Worm (Caenorhabditis elegans) whole organism, young adult: Measurements from ENCODE around the gene mcm-10.

Experiments used
- B0019.2 ChIP-seq: fragments of 200-800 bp; sonication (Bioruptor generic); conservative IDR thresholded peaks from 2 replicates; pipeline ENCODE4 v1.3.6; 2022; ENCODE audit warnings: missing genetic modification reagents, missing genetic modification characterization, missing compliant biosample characterization
- B0336.3 ChIP-seq: fragments of 200-800 bp; sonication (Bioruptor generic); IDR thresholded peaks from 2 replicates; pipeline ENCODE4 v1.3.6; 2022; ENCODE audit warnings: missing genetic modification characterization, missing compliant biosample characterization
- F39B2.1 ChIP-seq: fragments of 200-800 bp; sonication (Bioruptor generic); IDR thresholded peaks from 2 replicates; pipeline ENCODE4 v1.3.6; 2022; ENCODE audit warnings: missing genetic modification reagents, missing genetic modification characterization, missing compliant biosample characterization
- F57A8.1 ChIP-seq: fragments of 200-800 bp; sonication (Bioruptor generic); optimal IDR thresholded peaks from 2 replicates; lab custom pipeline; 2018; ENCODE audit warnings: mild to moderate bottlenecking, missing genetic modification characterization, moderate library complexity, missing compliant biosample characterization
- F57C9.4 ChIP-seq: sonication (generic microtip); optimal IDR thresholded peaks from 2 replicates; lab custom pipeline; 2017; ENCODE audit warnings: mild to moderate bottlenecking, missing genetic modification characterization, missing compliant biosample characterization
- T07F8.4 ChIP-seq: sonication (generic microtip); optimal IDR thresholded peaks from 2 replicates; lab custom pipeline; 2016; ENCODE audit warnings: mild to moderate bottlenecking, missing genetic modification characterization, moderate library complexity, missing compliant biosample characterization
- Y79H2A.3 ChIP-seq: fragments of 200-800 bp; sonication (Bioruptor generic); conservative IDR thresholded peaks from 2 replicates; pipeline ENCODE4 v1.3.6; 2022; ENCODE audit warnings: missing genetic modification reagents, missing genetic modification characterization, missing compliant biosample characterization
- Y95B8A.8 ChIP-seq: fragments of 200-800 bp; sonication (Bioruptor generic); IDR thresholded peaks from 2 replicates; pipeline ENCODE4 v1.3.6; 2022; ENCODE audit warnings: missing genetic modification reagents, missing genetic modification characterization, missing compliant biosample characterization
- aptf-2 ChIP-seq: fragments of 200-800 bp; sonication (Bioruptor generic); conservative IDR thresholded peaks from 2 replicates; pipeline ENCODE4 v1.3.6; 2022; ENCODE audit warnings: missing genetic modification reagents, missing genetic modification characterization, missing compliant biosample characterization
- bed-2 ChIP-seq: fragments of 200-800 bp; sonication (Bioruptor generic); IDR thresholded peaks from 2 replicates; pipeline ENCODE4 v1.3.6; 2022; ENCODE audit warnings: missing genetic modification reagents, missing genetic modification characterization, missing compliant biosample characterization
- ceh-40 ChIP-seq: fragments of 200-800 bp; sonication (Bioruptor generic); IDR thresholded peaks from 2 replicates; pipeline ENCODE4 v1.3.6; 2022; ENCODE audit warnings: missing genetic modification characterization, missing compliant biosample characterization
- ceh-58 ChIP-seq: fragments of 200-800 bp; sonication (Bioruptor generic); IDR thresholded peaks from 2 replicates; pipeline ENCODE4 v1.3.6; 2022; ENCODE audit warnings: missing genetic modification characterization, missing compliant biosample characterization
- ceh-79 ChIP-seq: sonication (generic microtip); optimal IDR thresholded peaks from 2 replicates; lab custom pipeline; 2017; ENCODE audit warnings: mild to moderate bottlenecking, missing genetic modification characterization, missing compliant biosample characterization
- efl-1 ChIP-seq: fragments of 150-350 bp; optimal IDR thresholded peaks from 2 replicates; lab custom pipeline; 2014; ENCODE audit warnings: missing biosample characterization, missing genetic modification reagents, missing genetic modification characterization
- egl-18 ChIP-seq: fragments of 200-800 bp; sonication (Bioruptor generic); IDR thresholded peaks from 2 replicates; pipeline ENCODE4 v1.3.6; 2022; ENCODE audit warnings: missing genetic modification reagents, missing genetic modification characterization, missing compliant biosample characterization
- egl-44 ChIP-seq: fragments of 200-800 bp; sonication (Bioruptor generic); IDR thresholded peaks from 2 replicates; pipeline ENCODE4 v1.3.6; 2022; ENCODE audit warnings: missing genetic modification reagents, missing genetic modification characterization, missing compliant biosample characterization
- egrh-3 ChIP-seq: fragments of 200-800 bp; sonication (Bioruptor generic); IDR thresholded peaks from 2 replicates; pipeline ENCODE4 v1.3.6; 2022; ENCODE audit warnings: missing genetic modification reagents, missing genetic modification characterization, missing compliant biosample characterization
- him-1 ChIP-seq: sonication (generic microtip); optimal IDR thresholded peaks from 2 replicates; lab custom pipeline; 2016; ENCODE audit warnings: missing genotype, missing genetic modification reagents, missing genetic modification characterization, missing compliant biosample characterization
- hmg-1.2 ChIP-seq: fragments of 200-800 bp; sonication (Bioruptor generic); IDR thresholded peaks from 2 replicates; pipeline ENCODE4 v1.3.6; 2022; ENCODE audit warnings: missing genetic modification reagents, missing genetic modification characterization, missing compliant biosample characterization
- hrde-1 ChIP-seq: sonication (generic microtip); optimal IDR thresholded peaks from 2 replicates; lab custom pipeline; 2016; ENCODE audit warnings: missing genetic modification characterization, mild to moderate bottlenecking, missing compliant biosample characterization, moderate library complexity, missing genotype, missing genetic modification reagents, borderline replicate concordance
- hsf-1 ChIP-seq: fragments of 200-800 bp; sonication (Bioruptor generic); IDR thresholded peaks from 2 replicates; pipeline ENCODE4 v1.3.6; 2022; ENCODE audit warnings: missing genetic modification reagents, missing genetic modification characterization, missing compliant biosample characterization
- lin-35 ChIP-seq, 3 experiments: fragments of 150-350 bp in 2 of 3; sonication (generic microtip) in 1 of 3; optimal IDR thresholded peaks; 2 replicates each; lab custom pipeline; 2014 to 2018; ENCODE audit warnings: missing biosample characterization in 3 of 3, missing genetic modification characterization in 3 of 3, missing genetic modification reagents in 3 of 3
- lin-40 ChIP-seq: sonication (generic microtip); optimal IDR thresholded peaks from 2 replicates; lab custom pipeline; 2016; ENCODE audit warnings: missing genetic modification characterization, mild to moderate bottlenecking, missing compliant biosample characterization, missing genotype, missing genetic modification reagents
- madf-3 ChIP-seq: fragments of 200-800 bp; sonication (Bioruptor generic); IDR thresholded peaks from 2 replicates; pipeline ENCODE4 v1.3.6; 2022; ENCODE audit warnings: missing genetic modification reagents, missing genetic modification characterization, missing compliant biosample characterization
- nfyb-1 ChIP-seq: fragments of 200-800 bp; sonication (Bioruptor generic); IDR thresholded peaks from 2 replicates; pipeline ENCODE4 v1.3.6; 2022; ENCODE audit warnings: missing genetic modification reagents, missing genetic modification characterization, missing compliant biosample characterization
- nhr-27 ChIP-seq: fragments of 200-800 bp; sonication (Bioruptor generic); optimal IDR thresholded peaks from 2 replicates; lab custom pipeline; 2018; ENCODE audit warnings: mild to moderate bottlenecking, missing genetic modification characterization, moderate library complexity, missing compliant biosample characterization
- nhr-80 ChIP-seq: sonication (generic microtip); optimal IDR thresholded peaks from 2 replicates; lab custom pipeline; 2016; ENCODE audit warnings: missing genetic modification characterization, missing compliant biosample characterization
- pha-4 ChIP-seq: fragments of 150-350 bp; sonication (generic microtip); optimal IDR thresholded peaks from 2 replicates; lab custom pipeline; 2014; ENCODE audit warnings: missing biosample characterization, missing genetic modification reagents, missing genetic modification characterization
- rpc-1 ChIP-seq, 2 experiments: fragments of 150-350 bp in 1 of 2; sonication (generic microtip) in 1 of 2; optimal IDR thresholded peaks; 2 replicates each; lab custom pipeline; 2014 to 2018; ENCODE audit warnings: missing biosample characterization in 1 of 2, missing genetic modification characterization in 1 of 2, missing genetic modification reagents in 1 of 2, missing genotype in 1 of 2
- snpc-1.1 ChIP-seq: sonication (generic microtip); optimal IDR thresholded peaks from 2 replicates; lab custom pipeline; 2017; ENCODE audit warnings: missing genetic modification characterization, mild to moderate bottlenecking, missing compliant biosample characterization, antibody characterized with exemption, moderate library complexity, missing genotype, missing genetic modification reagents; ENCODE audit not compliant: insufficient read depth
- snpc-1.3 ChIP-seq: sonication (generic microtip); optimal IDR thresholded peaks from 2 replicates; lab custom pipeline; 2017; ENCODE audit warnings: missing genetic modification characterization, mild to moderate bottlenecking, missing compliant biosample characterization, antibody characterized with exemption, moderate library complexity, missing genotype, missing genetic modification reagents; ENCODE audit not compliant: insufficient read depth
- somi-1 ChIP-seq: fragments of 200-800 bp; sonication (Bioruptor generic); optimal IDR thresholded peaks from 2 replicates; lab custom pipeline; 2018; ENCODE audit warnings: mild to moderate bottlenecking, missing genetic modification characterization, missing compliant biosample characterization
- sptf-2 ChIP-seq: fragments of 200-800 bp; sonication (Bioruptor generic); optimal IDR thresholded peaks from 2 replicates; lab custom pipeline; 2018; ENCODE audit warnings: mild to moderate bottlenecking, missing genetic modification characterization, missing compliant biosample characterization
- unc-62 ChIP-seq: fragments of 150-350 bp; optimal IDR thresholded peaks from 2 replicates; lab custom pipeline; 2014; ENCODE audit warnings: missing biosample characterization, missing genetic modification reagents, missing genetic modification characterization
- xnd-1 ChIP-seq: sonication (generic microtip); optimal IDR thresholded peaks from 2 replicates; lab custom pipeline; 2016; ENCODE audit warnings: missing genotype, missing genetic modification reagents, missing genetic modification characterization, missing compliant biosample characterization
- zfh-2 ChIP-seq: fragments of 200-800 bp; sonication (Bioruptor generic); conservative IDR thresholded peaks from 2 replicates; pipeline ENCODE4 v1.3.6; 2022; ENCODE audit warnings: missing genetic modification reagents, missing genetic modification characterization, missing compliant biosample characterization
- zim-3 ChIP-seq: sonication (generic microtip); optimal IDR thresholded peaks from 2 replicates; lab custom pipeline; 2017; ENCODE audit warnings: mild to moderate bottlenecking, missing genetic modification characterization, moderate library complexity, missing compliant biosample characterization

mcm-10 gene

DNA sequence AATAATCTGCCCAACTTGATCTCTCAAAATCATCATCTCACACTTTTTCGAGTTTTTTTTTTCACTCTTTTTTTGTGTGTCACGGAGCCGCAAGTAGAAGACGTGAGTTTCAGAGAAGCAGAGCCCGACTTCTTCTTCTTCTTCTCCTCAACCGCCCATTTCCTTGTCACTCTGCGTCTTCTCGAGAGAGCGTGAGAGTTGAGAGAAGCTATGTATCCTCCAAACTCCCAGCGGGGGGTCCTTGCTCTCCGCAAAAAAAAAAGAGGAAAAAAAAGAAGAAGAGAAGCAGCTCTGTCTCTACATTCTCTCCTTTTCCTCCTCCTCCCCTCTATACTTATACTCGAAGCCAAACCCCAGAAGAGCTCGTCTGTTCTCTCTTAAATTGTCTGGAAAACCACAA lies 17.0 kb downstream of the mcm-10 start:
- TF ChIP-seq hsf-1 (GFP tag; lab: Robert Waterston, UW): no peak
- no peak for TF ChIP-seq somi-1 (GFP tag; lab: Kevin White, UChicago)
- no peak for TF ChIP-seq unc-62 (GFP tag; lab: Kevin White, UChicago)
- TF ChIP-seq F39B2.1 (GFP tag; lab: Robert Waterston, UW): no peak
- TF ChIP-seq zfh-2 (GFP tag; lab: Robert Waterston, UW): peak; percentile 78

DNA sequence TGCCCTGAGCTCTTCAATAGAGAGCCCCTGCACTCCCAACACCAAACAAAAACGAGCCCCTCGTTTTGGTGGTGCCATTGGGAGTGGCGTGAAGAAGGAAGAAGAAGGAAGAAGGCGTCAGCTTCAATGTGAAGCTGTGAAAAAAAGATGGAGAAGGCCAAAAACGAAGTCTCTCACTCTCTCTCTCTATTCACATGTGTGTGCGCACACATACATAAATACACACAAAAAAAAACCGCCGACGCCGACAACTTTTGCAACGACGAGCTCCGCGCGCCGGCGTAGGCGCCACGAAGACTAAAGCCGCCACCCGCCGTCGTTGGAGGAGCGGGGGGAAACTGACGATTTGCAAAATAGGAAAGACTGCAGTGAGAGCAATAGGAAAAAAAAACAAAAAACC lies 18.7 kb downstream of the mcm-10 start:
- no peak for TF ChIP-seq madf-3 (GFP tag; lab: Robert Waterston, UW)
- no peak for TF ChIP-seq aptf-2 (GFP tag; lab: Robert Waterston, UW)
- TF ChIP-seq zfh-2 (GFP tag; lab: Robert Waterston, UW): peak; percentile 57
- no peak for TF ChIP-seq ceh-79 (tag; lab: Kevin White, UChicago)
- TF ChIP-seq him-1 (tag; lab: Kevin White, UChicago): no peak
- TF ChIP-seq snpc-1.1 (tag; lab: Kevin White, UChicago): no peak
- TF ChIP-seq hmg-1.2: peak; percentile 11; the same call in 1 of the 2 replicates
- 0 out of 2 replicates have a peak, but pooled peaks have one; percentile 53 for TF ChIP-seq nfyb-1 (GFP tag; lab: Robert Waterston, UW)
- TF ChIP-seq egl-18 (GFP tag; lab: Robert Waterston, UW): no peak

DNA sequence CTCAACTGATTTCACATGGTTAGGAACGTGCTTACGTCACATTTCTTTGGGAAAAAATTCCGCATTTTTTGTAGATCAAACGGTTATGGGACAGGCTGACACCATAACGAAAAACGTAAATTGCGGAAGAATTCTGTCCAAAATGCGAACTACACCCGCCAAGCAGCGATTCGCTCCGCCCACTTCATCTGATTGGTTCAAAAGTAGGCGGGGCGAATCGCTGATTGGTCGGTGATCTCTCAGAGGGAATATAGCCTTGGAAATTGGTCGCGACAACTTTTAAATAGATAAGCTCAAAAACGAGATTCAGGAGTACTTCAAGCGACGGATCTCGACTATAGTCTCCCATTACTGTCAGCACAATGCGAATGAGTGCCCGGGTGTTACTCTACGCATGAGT lies 20.3 kb downstream of the mcm-10 start:
- TF ChIP-seq pha-4 (tag; lab: Kevin White, UChicago) (no peak), T07F8.4 (tag; lab: Kevin White, UChicago) (no peak), nhr-80 (tag; lab: Kevin White, UChicago) (no peak), bed-2 (GFP tag; lab: Robert Waterston, UW) (no peak), lin-40 (no peak), egl-44 (no peak), Y79H2A.3 (GFP tag; lab: Robert Waterston, UW) (no peak), B0019.2 (GFP tag; lab: Robert Waterston, UW) (no peak), sptf-2 (GFP tag; lab: Kevin White, UChicago) (no peak), efl-1 (GFP tag; lab: Kevin White, UChicago) (no peak), hrde-1 (tag; lab: Kevin White, UChicago) (no peak), B0336.3 (no peak), lin-35 (GFP tag; optimal IDR thresholded peaks at IDR 0.05; lab: Kevin White, UChicago) (no peak), egrh-3 (GFP tag; lab: Robert Waterston, UW) (no peak), ceh-40 (GFP tag; lab: Robert Waterston, UW) (no peak), snpc-1.3 (no peak)

DNA sequence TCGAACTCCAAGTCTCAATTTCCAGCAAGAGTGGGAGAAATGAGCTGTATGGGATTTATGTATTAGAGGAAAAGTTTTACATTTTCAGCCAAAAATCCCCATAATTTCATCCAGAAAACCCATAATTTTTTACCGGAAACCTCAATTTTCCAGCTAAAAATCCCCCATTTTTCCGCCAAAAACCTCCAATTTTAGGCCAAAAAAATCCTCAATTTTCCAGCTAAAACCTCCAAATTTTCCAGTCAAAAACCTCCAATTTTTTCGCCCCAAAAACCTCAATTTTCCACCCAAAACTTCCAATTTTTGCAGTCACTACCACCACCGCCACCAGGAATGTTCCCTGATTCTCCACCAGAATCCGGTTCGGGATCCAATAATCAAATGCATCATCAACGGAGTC lies 24.1 kb downstream of the mcm-10 start:
- TF ChIP-seq nhr-27 (tag; lab: Kevin White, UChicago): no peak
- TF ChIP-seq rpc-1 (optimal IDR thresholded peaks at IDR 0.05; lab: Kevin White, UChicago): no peak
- TF ChIP-seq rpc-1 (tag; optimal IDR thresholded peaks at IDR 0.05; lab: Kevin White, UChicago): no peak
- TF ChIP-seq ceh-40 (GFP tag; lab: Robert Waterston, UW): no peak
- TF ChIP-seq ceh-58 (GFP tag; lab: Robert Waterston, UW): no peak
- no peak for TF ChIP-seq zim-3 (tag; lab: Kevin White, UChicago)
- no peak for TF ChIP-seq Y95B8A.8 (GFP tag; lab: Robert Waterston, UW)
- TF ChIP-seq aptf-2 (GFP tag; lab: Robert Waterston, UW): no peak
- TF ChIP-seq F57C9.4: no peak
- TF ChIP-seq F57A8.1 (GFP tag; lab: Kevin White, UChicago): no peak
- no peak for TF ChIP-seq xnd-1 (tag; lab: Kevin White, UChicago)
